Fruit fly (Drosophila melanogaster): Measurements from ENCODE around the gene subdued.

Gene subdued

DNA sequence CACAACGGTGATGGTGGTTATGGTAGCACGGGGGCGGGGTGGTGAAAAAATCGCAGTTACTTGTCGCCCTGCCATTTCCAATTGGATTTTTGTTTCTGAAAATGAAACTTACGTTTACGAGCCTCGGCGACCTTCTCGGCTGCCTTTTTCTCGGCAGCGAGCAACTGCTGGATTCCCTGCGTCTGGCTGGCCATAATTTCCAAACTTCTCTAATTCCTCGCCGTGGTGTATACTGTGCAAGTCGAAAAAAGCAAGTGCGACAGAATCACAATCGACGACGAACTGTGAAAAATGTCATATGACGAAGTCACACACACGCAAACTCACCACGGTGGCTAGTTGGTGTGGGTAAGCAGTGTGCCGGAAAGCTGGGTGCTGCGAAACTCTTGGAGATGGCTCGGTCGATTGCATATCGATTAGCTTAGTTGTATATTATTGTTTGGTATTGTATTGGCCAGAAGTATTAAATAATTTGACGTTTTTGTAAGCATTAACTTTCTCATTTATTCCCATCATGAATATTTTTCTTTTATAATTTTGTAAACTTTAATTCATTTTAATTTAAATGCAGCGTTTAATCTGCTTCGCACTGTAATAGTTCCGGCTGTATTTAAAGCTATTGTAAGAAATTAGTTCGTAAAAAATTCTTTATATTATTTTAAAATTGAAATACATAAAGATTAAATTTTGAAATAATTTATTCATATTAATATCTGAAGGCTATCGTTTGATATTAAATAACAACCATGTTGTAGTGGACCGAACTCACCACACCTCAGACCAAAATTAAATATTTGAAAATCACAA lies 1.8 kb upstream of the subdued start, which contains the start of gene Vha13 (continued):
- TF ChIP-seq tap (tag; optimal IDR thresholded peaks at IDR 0.05): peak; percentile 4
- TF ChIP-seq Dek (tag; optimal IDR thresholded peaks at IDR 0.05): peak; percentile 42
- TF ChIP-seq CG11560 (tag; IDR thresholded peaks at IDR 0.05): 0 out of 3 replicates have a peak, but pooled peaks have one; percentile 9
- TF ChIP-seq CG12299 (tag; optimal IDR thresholded peaks at IDR 0.05): peak; percentile 29
- peak; percentile 10 for TF ChIP-seq gfzf (GFP tag; optimal IDR thresholded peaks at IDR 0.05)
- TF ChIP-seq Doc3 (GFP tag; IDR thresholded peaks at IDR 0.05; ENCODE audit: partially characterized antibody): no peak
- TF ChIP-seq CG14014 (GFP tag; IDR thresholded peaks at IDR 0.05): no peak
- no peak for TF ChIP-seq Ravus (GFP tag; IDR thresholded peaks at IDR 0.05)
- TF ChIP-seq CG11456 (GFP tag; IDR thresholded peaks at IDR 0.05): peak; percentile 83
- peak; percentile 5 for TF ChIP-seq CG7839 (tag; optimal IDR thresholded peaks at IDR 0.05)
- no peak for TF ChIP-seq trh (GFP tag; optimal IDR thresholded peaks at IDR 0.05)
- TF ChIP-seq ham (GFP tag; IDR thresholded peaks at IDR 0.05): peak; percentile 27; the same call in 1 of the 2 replicates
- TF ChIP-seq run (tag; optimal IDR thresholded peaks at IDR 0.05): peak; percentile 49
- peak; percentile 53 for TF ChIP-seq CG9817 (tag; optimal IDR thresholded peaks at IDR 0.05)
- TF ChIP-seq Fer3 (tag; optimal IDR thresholded peaks at IDR 0.05): peak; percentile 12
- TF ChIP-seq Hmr (GFP tag; optimal IDR thresholded peaks at IDR 0.05): peak; percentile 47
- peak; percentile 48; the same call in 1 of the 3 replicates for TF ChIP-seq mld (GFP tag; IDR thresholded peaks at IDR 0.05; ENCODE audit: partially characterized antibody)
- no peak for TF ChIP-seq Bteb2 (GFP tag; optimal IDR thresholded peaks at IDR 0.05)
- peak; percentile 17 for TF ChIP-seq dmrt99B (tag; optimal IDR thresholded peaks at IDR 0.05)
- no peak for TF ChIP-seq pb (GFP tag; optimal IDR thresholded peaks at IDR 0.05)
- TF ChIP-seq ato (GFP tag; IDR thresholded peaks at IDR 0.05; ENCODE audit: partially characterized antibody): peak; percentile 70; the same call in 1 of the 2 replicates
- TF ChIP-seq zen (tag; optimal IDR thresholded peaks at IDR 0.05): no peak
- peak; percentile 36 for TF ChIP-seq CG15514 (GFP tag; optimal IDR thresholded peaks at IDR 0.05)
- TF ChIP-seq her (GFP tag; optimal IDR thresholded peaks at IDR 0.05): peak; percentile 57
- peak; percentile 38 for TF ChIP-seq dm (GFP tag; optimal IDR thresholded peaks at IDR 0.05)
- no peak for TF ChIP-seq Optix (GFP tag; IDR thresholded peaks at IDR 0.05)
- TF ChIP-seq lbe (GFP tag; optimal IDR thresholded peaks at IDR 0.05): no peak
- 0 out of 3 replicates have a peak, but pooled peaks have one; percentile 36 for TF ChIP-seq ase (GFP tag; IDR thresholded peaks at IDR 0.05)
- TF ChIP-seq tna (GFP tag; IDR thresholded peaks at IDR 0.05; ENCODE audit: partially characterized antibody): peak; percentile 18; the same call in 1 of the 2 replicates
- peak; percentile 38; the same call in 1 of the 2 replicates for TF ChIP-seq HLH3B (GFP tag; IDR thresholded peaks at IDR 0.05)
- peak; percentile 35 for TF ChIP-seq HLH54F (GFP tag; optimal IDR thresholded peaks at IDR 0.05)
- no peak for TF ChIP-seq kah (GFP tag; optimal IDR thresholded peaks at IDR 0.05)
- no peak for TF ChIP-seq jing (GFP tag; optimal IDR thresholded peaks at IDR 0.05)
- no peak for TF ChIP-seq cad (GFP tag; optimal IDR thresholded peaks at IDR 0.05)
- peak; percentile 80 for TF ChIP-seq Dref (GFP tag; IDR thresholded peaks at IDR 0.05)
- TF ChIP-seq Camta (GFP tag; optimal IDR thresholded peaks at IDR 0.05): no peak
- TF ChIP-seq tll (GFP tag; optimal IDR thresholded peaks at IDR 0.05): no peak
- TF ChIP-seq CG6683 (GFP tag; optimal IDR thresholded peaks at IDR 0.05): peak; percentile 31
- TF ChIP-seq lilli (GFP tag; optimal IDR thresholded peaks at IDR 0.05): peak; percentile 56
- peak; percentile 49 for TF ChIP-seq shn (GFP tag; optimal IDR thresholded peaks at IDR 0.05)
- no peak for TF ChIP-seq gt (GFP tag; IDR thresholded peaks at IDR 0.05)
- no peak for TF ChIP-seq CG31388 (GFP tag; optimal IDR thresholded peaks at IDR 0.05)
- TF ChIP-seq eyg (GFP tag; optimal IDR thresholded peaks at IDR 0.05): no peak
- no peak for TF ChIP-seq CG2889 (GFP tag; IDR thresholded peaks at IDR 0.05)
- peak; percentile 91 for TF ChIP-seq Med (GFP tag)
- TF ChIP-seq CG3838 (GFP tag; optimal IDR thresholded peaks at IDR 0.05): no peak
- peak; percentile 52 for TF ChIP-seq CG6765 (GFP tag; optimal IDR thresholded peaks at IDR 0.05)
- peak; percentile 25; the same call in 1 of the 2 replicates for TF ChIP-seq klu (GFP tag; IDR thresholded peaks at IDR 0.05)

All from whole organism, embryonic.